Fruit fly (Drosophila melanogaster) whole organism, embryonic: ENCODE results near the gene CG10365.
A peak's percentile ranks its signal among the peaks of the same experiment; 100 is the strongest.

Experiments
- Abd-B ChIP-seq: fragments of 200-800 bp; sonication (Bioruptor generic); optimal IDR thresholded peaks from 2 replicates; lab custom pipeline; 2018; ENCODE audit warnings: missing biosample characterization, mild to moderate bottlenecking, missing genetic modification characterization, moderate library complexity
- Atf-2 ChIP-seq: fragments of 200-800 bp; sonication (Bioruptor generic); optimal IDR thresholded peaks from 2 replicates; lab custom pipeline; 2016; ENCODE audit warnings: missing biosample characterization, missing genetic modification characterization
- BEAF-32 ChIP-seq: fragments of 200-800 bp; sonication (Bioruptor generic); optimal IDR thresholded peaks from 3 replicates; lab custom pipeline; 2017; ENCODE audit warnings: missing biosample characterization, missing genetic modification characterization, mild to moderate bottlenecking, moderate library complexity, missing genetic modification reagents
- Bdp1 ChIP-seq: fragments of 200-800 bp; sonication (Bioruptor generic); optimal IDR thresholded peaks from 3 replicates; lab custom pipeline; 2016; ENCODE audit warnings: missing biosample characterization, missing genetic modification characterization
- Bgb ChIP-seq: fragments of 200-800 bp; sonication (Bioruptor generic); IDR thresholded peaks from 2 replicates; pipeline ENCODE4 v1.3.6; 2022; ENCODE audit warnings: missing biosample characterization, missing genetic modification characterization; ENCODE audit not compliant: partially characterized antibody
- CG10274 ChIP-seq: fragments of 200-800 bp; sonication (Bioruptor generic); optimal IDR thresholded peaks from 3 replicates; lab custom pipeline; 2017; ENCODE audit warnings: missing biosample characterization, mild to moderate bottlenecking, missing genetic modification characterization
- CG11085 ChIP-seq: fragments of 200-800 bp; sonication (Bioruptor generic); IDR thresholded peaks from 2 replicates; pipeline ENCODE4 v1.3.6; 2022; ENCODE audit warnings: missing biosample characterization, missing genetic modification characterization
- CG11696 ChIP-seq: fragments of 200-800 bp; sonication (Bioruptor generic); IDR thresholded peaks from 2 replicates; pipeline ENCODE4 v1.3.6; 2022; ENCODE audit warnings: missing biosample characterization, missing genetic modification characterization
- CG12391 ChIP-seq: fragments of 200-800 bp; sonication (Bioruptor generic); optimal IDR thresholded peaks from 3 replicates; lab custom pipeline; 2018; ENCODE audit warnings: missing biosample characterization, mild to moderate bottlenecking, missing genetic modification characterization, moderate library complexity
- CG12659 ChIP-seq: fragments of 200-800 bp; sonication (Bioruptor generic); optimal IDR thresholded peaks from 3 replicates; lab custom pipeline; 2017; ENCODE audit warnings: mild to moderate bottlenecking, missing biosample characterization, missing genetic modification reagents, missing genetic modification characterization
- CG13775 ChIP-seq: fragments of 200-800 bp; sonication (Bioruptor generic); optimal IDR thresholded peaks from 3 replicates; lab custom pipeline; 2017; ENCODE audit warnings: missing biosample characterization, mild to moderate bottlenecking, missing genetic modification characterization
- CG15601 ChIP-seq: fragments of 200-800 bp; sonication (Bioruptor generic); optimal IDR thresholded peaks from 3 replicates; lab custom pipeline; 2019; ENCODE audit warnings: missing biosample characterization, mild to moderate bottlenecking, missing genetic modification characterization, moderate library complexity
- CG16779 ChIP-seq: fragments of 200-800 bp; sonication (Bioruptor generic); IDR thresholded peaks from 2 replicates; pipeline ENCODE4 v1.3.6; 2022; ENCODE audit warnings: missing biosample characterization, missing genetic modification characterization
- CG16815 ChIP-seq: fragments of 200-800 bp; sonication (Bioruptor generic); optimal IDR thresholded peaks from 3 replicates; lab custom pipeline; 2017; ENCODE audit warnings: missing biosample characterization, mild to moderate bottlenecking, missing genetic modification characterization
- CG3281 ChIP-seq: fragments of 200-800 bp; sonication (Bioruptor generic); optimal IDR thresholded peaks from 3 replicates; lab custom pipeline; 2017; ENCODE audit warnings: missing biosample characterization, mild to moderate bottlenecking, missing genetic modification characterization
- CG34224 ChIP-seq: fragments of 200-800 bp; sonication (Bioruptor generic); IDR thresholded peaks from 3 replicates; pipeline ENCODE4 v1.3.6; 2022; ENCODE audit warnings: missing biosample characterization, missing genetic modification characterization; ENCODE audit not compliant: partially characterized antibody
- CG34376 ChIP-seq: fragments of 200-800 bp; sonication (Bioruptor generic); optimal IDR thresholded peaks from 2 replicates; lab custom pipeline; 2018; ENCODE audit warnings: missing biosample characterization, mild to moderate bottlenecking, missing genetic modification characterization
- CG4730 ChIP-seq: fragments of 200-800 bp; sonication (Bioruptor generic); IDR thresholded peaks from 2 replicates; pipeline ENCODE4 v1.3.6; 2022; ENCODE audit warnings: missing biosample characterization, missing genetic modification characterization
- CG5245 ChIP-seq: fragments of 200-800 bp; sonication (Bioruptor generic); optimal IDR thresholded peaks from 3 replicates; lab custom pipeline; 2016; ENCODE audit warnings: missing biosample characterization, missing genetic modification characterization
- CG7839 ChIP-seq: fragments of 200-800 bp; sonication (Bioruptor generic); optimal IDR thresholded peaks from 3 replicates; lab custom pipeline; 2018; ENCODE audit warnings: missing biosample characterization, mild to moderate bottlenecking, missing genetic modification characterization, moderate library complexity
- CG8478 ChIP-seq: fragments of >200 bp; optimal IDR thresholded peaks from 2 replicates; lab custom pipeline; 2018
- Chrac-16 ChIP-seq: fragments of 200-800 bp; sonication (Bioruptor generic); optimal IDR thresholded peaks from 3 replicates; lab custom pipeline; 2016; ENCODE audit warnings: missing biosample characterization, missing genetic modification characterization
- CkIIα-i1 ChIP-seq: fragments of 200-800 bp; sonication (Bioruptor generic); IDR thresholded peaks from 2 replicates; pipeline ENCODE4 v1.3.6; 2022; ENCODE audit warnings: missing biosample characterization, missing genetic modification characterization
- D19A ChIP-seq: fragments of 200-800 bp; optimal IDR thresholded peaks from 3 replicates; lab custom pipeline; 2019; ENCODE audit warnings: missing biosample characterization, mild to moderate bottlenecking, missing genetic modification characterization, moderate library complexity
- ERR ChIP-seq: fragments of 200-800 bp; sonication (Bioruptor generic); optimal IDR thresholded peaks from 2 replicates; lab custom pipeline; 2016; ENCODE audit warnings: missing biosample characterization, missing genetic modification characterization
- Eip74EF ChIP-seq, 2 experiments: fragments of 200-800 bp in 1 of 2; fragments of >200 bp in 1 of 2; sonication (Bioruptor generic) in 1 of 2; optimal IDR thresholded peaks; 2 replicates each; lab custom pipeline; 2017 to 2019; ENCODE audit warnings: missing biosample characterization in 2 of 2, missing genetic modification characterization in 2 of 2, mild to moderate bottlenecking in 1 of 2, moderate library complexity in 1 of 2
- Ets97D ChIP-seq: fragments of 200-800 bp; sonication (Bioruptor generic); optimal IDR thresholded peaks from 3 replicates; lab custom pipeline; 2016; ENCODE audit warnings: missing biosample characterization, missing genetic modification characterization
- GATAe ChIP-seq: fragments of 200-800 bp; sonication (Bioruptor generic); conservative IDR thresholded peaks from 2 replicates; pipeline ENCODE4 v1.3.6; 2022; ENCODE audit warnings: missing biosample characterization, missing genetic modification characterization
- Hey ChIP-seq: fragments of 200-800 bp; sonication (Bioruptor generic); optimal IDR thresholded peaks from 3 replicates; lab custom pipeline; 2018; ENCODE audit warnings: missing biosample characterization, mild to moderate bottlenecking, missing genetic modification characterization
- Kr ChIP-seq: fragments of 200-800 bp; sonication (Bioruptor generic); optimal IDR thresholded peaks from 2 replicates; lab custom pipeline; 2017; ENCODE audit warnings: missing biosample characterization, mild to moderate bottlenecking, missing genetic modification characterization
- MBD-R2 ChIP-seq: fragments of 200-800 bp; sonication (Bioruptor generic); IDR thresholded peaks from 2 replicates; pipeline ENCODE4 v1.3.6; 2022; ENCODE audit warnings: missing biosample characterization, missing genetic modification characterization
- NFAT ChIP-seq: fragments of 200-800 bp; sonication (Bioruptor generic); IDR thresholded peaks from 2 replicates; pipeline ENCODE4 v1.3.6; 2022; ENCODE audit warnings: missing biosample characterization, missing genetic modification characterization
- Neu2 ChIP-seq: fragments of 200-800 bp; sonication (Bioruptor generic); optimal IDR thresholded peaks from 3 replicates; lab custom pipeline; 2016; ENCODE audit warnings: missing biosample characterization, missing genetic modification characterization, borderline replicate concordance
- Ptx1 ChIP-seq: fragments of 200-800 bp; sonication (Bioruptor generic); IDR thresholded peaks from 2 replicates; pipeline ENCODE4 v1.3.6; 2022; ENCODE audit warnings: missing biosample characterization, missing genetic modification characterization
- Ravus ChIP-seq: fragments of 200-800 bp; sonication (Bioruptor generic); IDR thresholded peaks from 2 replicates; pipeline ENCODE4 v1.3.6; 2022; ENCODE audit warnings: missing biosample characterization, missing genetic modification characterization
- YL-1 ChIP-seq: fragments of 200-800 bp; sonication (Bioruptor generic); optimal IDR thresholded peaks from 3 replicates; lab custom pipeline; 2017; ENCODE audit warnings: missing biosample characterization, mild to moderate bottlenecking, missing genetic modification characterization
- ac ChIP-seq: fragments of 200-800 bp; sonication (Bioruptor generic); optimal IDR thresholded peaks from 3 replicates; lab custom pipeline; 2017; ENCODE audit warnings: missing biosample characterization, mild to moderate bottlenecking, missing genetic modification characterization
- ase ChIP-seq: fragments of 200-800 bp; sonication (Bioruptor generic); IDR thresholded peaks from 3 replicates; pipeline ENCODE4 v1.3.6; 2022; ENCODE audit warnings: missing biosample characterization, missing genetic modification characterization
- dati ChIP-seq: fragments of 200-800 bp; sonication (Bioruptor generic); IDR thresholded peaks from 2 replicates; pipeline ENCODE4 v1.3.6; 2022; ENCODE audit warnings: missing biosample characterization, missing genetic modification characterization
- esg ChIP-seq: fragments of 200-800 bp; sonication (Bioruptor generic); conservative IDR thresholded peaks from 2 replicates; pipeline ENCODE4 v1.3.6; 2022; ENCODE audit warnings: missing biosample characterization, missing genetic modification characterization
- gsb ChIP-seq: fragments of 200-800 bp; sonication (Bioruptor generic); IDR thresholded peaks from 2 replicates; pipeline ENCODE4 v1.3.6; 2022; ENCODE audit warnings: missing biosample characterization, missing genetic modification characterization
- kay ChIP-seq: fragments of 200-800 bp; sonication (Bioruptor generic); optimal IDR thresholded peaks from 2 replicates; lab custom pipeline; 2016; ENCODE audit warnings: missing biosample characterization, missing genetic modification characterization
- lbe ChIP-seq: fragments of 200-800 bp; sonication (Bioruptor generic); optimal IDR thresholded peaks from 2 replicates; lab custom pipeline; 2016; ENCODE audit warnings: missing biosample characterization, mild to moderate bottlenecking, missing genetic modification characterization
- oc ChIP-seq: fragments of 200-800 bp; sonication (Bioruptor generic); optimal IDR thresholded peaks from 2 replicates; lab custom pipeline; 2018; ENCODE audit warnings: missing biosample characterization, mild to moderate bottlenecking, missing genetic modification characterization, moderate library complexity
- phol ChIP-seq: fragments of 200-800 bp; sonication (Bioruptor generic); optimal IDR thresholded peaks from 3 replicates; lab custom pipeline; 2018; ENCODE audit warnings: missing biosample characterization, mild to moderate bottlenecking, missing genetic modification characterization, moderate library complexity
- pum ChIP-seq: fragments of 200-800 bp; sonication (Bioruptor generic); optimal IDR thresholded peaks from 2 replicates; lab custom pipeline; 2016; ENCODE audit warnings: missing biosample characterization, missing genetic modification characterization
- row ChIP-seq: fragments of 200-800 bp; sonication (Bioruptor generic); IDR thresholded peaks from 3 replicates; pipeline ENCODE4 v1.3.6; 2022; ENCODE audit warnings: missing biosample characterization, missing genetic modification characterization
- sna ChIP-seq: fragments of 200-800 bp; sonication (Bioruptor generic); IDR thresholded peaks from 2 replicates; pipeline ENCODE4 v1.3.6; 2022; ENCODE audit warnings: missing biosample characterization, missing genetic modification characterization; ENCODE audit not compliant: partially characterized antibody
- zf30C ChIP-seq: fragments of 200-800 bp; sonication (Bioruptor generic); optimal IDR thresholded peaks from 3 replicates; lab custom pipeline; 2018; ENCODE audit warnings: missing biosample characterization, mild to moderate bottlenecking, missing genetic modification characterization

Gene CG10365

DNA sequence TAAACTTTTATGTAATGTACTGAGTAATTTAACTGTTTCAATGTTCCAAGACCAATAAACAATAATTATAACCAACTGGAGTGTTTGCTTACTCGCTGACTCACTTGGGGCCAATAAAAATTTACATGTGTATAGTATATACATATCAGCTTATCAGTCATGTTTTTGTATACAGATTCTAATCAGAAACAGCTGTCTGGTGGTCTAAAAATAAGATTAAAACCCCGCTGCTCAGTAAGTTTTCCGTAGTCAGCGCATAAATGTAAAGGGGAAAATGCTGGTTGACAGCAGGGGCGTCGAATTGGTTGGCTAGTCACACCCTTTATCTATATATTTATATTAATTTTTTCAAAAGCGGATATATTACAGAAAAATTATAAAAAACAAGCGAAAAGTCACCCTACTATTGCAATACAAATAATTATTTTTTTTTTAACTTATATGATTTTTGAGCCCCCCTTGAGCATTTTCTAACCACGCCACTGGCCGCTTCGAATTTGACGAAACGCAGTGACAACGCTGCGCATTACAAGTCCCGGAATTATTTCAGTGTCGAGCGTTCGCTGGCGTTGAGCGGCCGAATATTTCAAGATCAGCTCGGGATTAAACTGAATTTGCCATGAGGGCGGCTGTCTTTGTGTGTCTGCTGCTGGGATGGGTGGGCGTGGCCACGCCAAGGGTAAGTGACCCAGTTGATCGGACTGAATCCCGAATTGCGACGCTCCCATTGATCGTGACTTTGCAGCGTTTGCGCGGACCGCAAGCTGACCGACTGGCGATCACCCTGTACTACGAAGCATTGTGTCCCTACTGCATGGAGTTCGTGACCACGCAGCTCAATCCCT is 44.6 kb upstream of the CG10365 start, which contains the start of gene GILT2 (continued):
- TF ChIP-seq lbe (GFP tag; lab: Kevin White, UChicago) (peak; percentile 89), gsb (peak; percentile 83), CG34376 (GFP tag; lab: Kevin White, UChicago) (peak; percentile 81), Bdp1 (GFP tag; lab: Kevin White, UChicago) (peak; percentile 49), Chrac-16 (peak; percentile 85), CG4730 (GFP tag; lab: Robert Waterston, UW) (peak; percentile 88), Eip74EF (GFP tag; optimal IDR thresholded peaks at IDR 0.05; lab: Kevin White, UChicago) (peak in 1 of 2 experiments; percentile 95), kay (GFP tag; lab: Kevin White, UChicago) (peak; percentile 76), Hey (no peak), CG11085 (peak; percentile 72), CG16779 (GFP tag; lab: Robert Waterston, UW) (0 out of 2 replicates have a peak, but pooled peaks have one; percentile 32), CG15601 (tag; lab: Kevin White, UChicago) (peak; percentile 90), row (peak; percentile 96), zf30C (GFP tag; lab: Kevin White, UChicago) (no peak), Ets97D (GFP tag; lab: Kevin White, UChicago) (peak; percentile 48), CG5245 (GFP tag; lab: Kevin White, UChicago) (peak; percentile 89), pum (GFP tag; lab: Kevin White, UChicago) (peak; percentile 39), Neu2 (GFP tag; lab: Kevin White, UChicago) (no peak), CG34224 (GFP tag; lab: Robert Waterston, UW) (no peak), CG8478 (no peak), CG12391 (tag; lab: Kevin White, UChicago) (peak; percentile 94), ERR (no peak), Kr (GFP tag; lab: Kevin White, UChicago) (no peak), dati (peak; percentile 79), esg (GFP tag; lab: Robert Waterston, UW) (peak; percentile 89), Atf-2 (GFP tag; lab: Kevin White, UChicago) (peak; percentile 37), Ravus (GFP tag; lab: Robert Waterston, UW) (peak; percentile 83), NFAT (GFP tag; lab: Robert Waterston, UW) (peak; percentile 79), CG12659 (GFP tag; lab: Kevin White, UChicago) (peak; percentile 94), GATAe (peak; percentile 59), Abd-B (GFP tag; lab: Kevin White, UChicago) (peak; percentile 87), CG3281 (GFP tag; lab: Kevin White, UChicago) (peak; percentile 94), BEAF-32 (peak; percentile 1), oc (tag; lab: Kevin White, UChicago) (peak; percentile 91), YL-1 (peak; percentile 74), ac (GFP tag; lab: Kevin White, UChicago) (peak; percentile 57), CG7839 (tag; lab: Kevin White, UChicago) (peak; percentile 95), CG10274 (GFP tag; lab: Kevin White, UChicago) (peak; percentile 67), MBD-R2 (GFP tag; lab: Robert Waterston, UW) (peak; percentile 74), ase (GFP tag; lab: Robert Waterston, UW) (peak; percentile 82), CG13775 (GFP tag; lab: Kevin White, UChicago) (peak; percentile 88), CkIIα-i1 (peak; percentile 45; the same call in 1 of the 2 replicates), D19A (tag; lab: Kevin White, UChicago) (peak; percentile 91), phol (tag; lab: Kevin White, UChicago) (peak; percentile 93), Bgb (GFP tag; lab: Robert Waterston, UW) (no peak), Ptx1 (peak; percentile 95), CG16815 (GFP tag; lab: Kevin White, UChicago) (peak; percentile 74), CG11696 (GFP tag; lab: Robert Waterston, UW) (peak; percentile 58), sna (GFP tag; lab: Robert Waterston, UW) (no peak)
